Fruit fly (Drosophila melanogaster) whole organism, embryonic: ENCODE data around the gene Vps52.
A peak's percentile ranks its signal among the peaks of the same experiment; 100 is the strongest.

Source experiments
- Antp ChIP-seq: fragments of 200-800 bp; sonication (Bioruptor generic); optimal IDR thresholded peaks from 3 replicates; lab custom pipeline; 2016; ENCODE audit warnings: missing biosample characterization, missing genetic modification characterization
- CG1024 ChIP-seq: fragments of 200-800 bp; sonication (Bioruptor generic); IDR thresholded peaks from 2 replicates; pipeline ENCODE4 v1.3.6; 2022; ENCODE audit warnings: missing biosample characterization, missing genetic modification characterization
- CG10274 ChIP-seq: fragments of 200-800 bp; sonication (Bioruptor generic); optimal IDR thresholded peaks from 3 replicates; lab custom pipeline; 2017; ENCODE audit warnings: missing biosample characterization, mild to moderate bottlenecking, missing genetic modification characterization
- CG10321 ChIP-seq: fragments of 200-800 bp; sonication (Bioruptor generic); IDR thresholded peaks from 2 replicates; pipeline ENCODE4 v1.3.6; 2022; ENCODE audit warnings: missing biosample characterization, missing genetic modification characterization
- CG10366 ChIP-seq: fragments of 200-800 bp; sonication (Bioruptor generic); IDR thresholded peaks from 2 replicates; pipeline ENCODE4 v1.3.6; 2022; ENCODE audit warnings: missing biosample characterization, missing genetic modification characterization
- CG12299 ChIP-seq: fragments of 200-800 bp; sonication (Bioruptor generic); optimal IDR thresholded peaks from 2 replicates; lab custom pipeline; 2018; ENCODE audit warnings: missing biosample characterization, mild to moderate bottlenecking, missing genetic modification characterization
- CG12659 ChIP-seq: fragments of 200-800 bp; sonication (Bioruptor generic); optimal IDR thresholded peaks from 3 replicates; lab custom pipeline; 2017; ENCODE audit warnings: mild to moderate bottlenecking, missing biosample characterization, missing genetic modification reagents, missing genetic modification characterization
- CG13296 ChIP-seq: fragments of 200-800 bp; sonication (Bioruptor generic); optimal IDR thresholded peaks from 3 replicates; lab custom pipeline; 2018; ENCODE audit warnings: missing biosample characterization, mild to moderate bottlenecking, missing genetic modification characterization
- CG13775 ChIP-seq: fragments of 200-800 bp; sonication (Bioruptor generic); optimal IDR thresholded peaks from 3 replicates; lab custom pipeline; 2017; ENCODE audit warnings: missing biosample characterization, mild to moderate bottlenecking, missing genetic modification characterization
- CG13894 ChIP-seq: fragments of 200-800 bp; sonication (Bioruptor generic); optimal IDR thresholded peaks from 3 replicates; lab custom pipeline; 2018; ENCODE audit warnings: missing biosample characterization, mild to moderate bottlenecking, missing genetic modification characterization, moderate library complexity
- CG15073 ChIP-seq: fragments of 200-800 bp; sonication (Bioruptor generic); optimal IDR thresholded peaks from 2 replicates; lab custom pipeline; 2016; ENCODE audit warnings: missing biosample characterization, missing genetic modification characterization
- CG17186 ChIP-seq: fragments of 200-800 bp; sonication (Bioruptor generic); optimal IDR thresholded peaks from 3 replicates; lab custom pipeline; 2017; ENCODE audit warnings: missing biosample characterization, missing genetic modification reagents, missing genetic modification characterization
- CG17568 ChIP-seq: fragments of 200-800 bp; sonication (Bioruptor generic); optimal IDR thresholded peaks from 2 replicates; lab custom pipeline; 2018; ENCODE audit warnings: missing biosample characterization, mild to moderate bottlenecking, missing genetic modification characterization, moderate library complexity
- CG17829 ChIP-seq: fragments of 200-800 bp; optimal IDR thresholded peaks from 2 replicates; lab custom pipeline; 2019; ENCODE audit warnings: missing biosample characterization, mild to moderate bottlenecking, missing genetic modification characterization, moderate library complexity
- CG2712 ChIP-seq: fragments of 200-800 bp; optimal IDR thresholded peaks from 3 replicates; lab custom pipeline; 2019; ENCODE audit warnings: missing biosample characterization, mild to moderate bottlenecking, missing genetic modification characterization, moderate library complexity
- CG4328 ChIP-seq: fragments of 200-800 bp; sonication (Bioruptor generic); optimal IDR thresholded peaks from 3 replicates; lab custom pipeline; 2017; ENCODE audit warnings: missing biosample characterization, missing genetic modification reagents, missing genetic modification characterization
- CG4730 ChIP-seq: fragments of 200-800 bp; sonication (Bioruptor generic); IDR thresholded peaks from 2 replicates; pipeline ENCODE4 v1.3.6; 2022; ENCODE audit warnings: missing biosample characterization, missing genetic modification characterization
- CG6175 ChIP-seq: fragments of 200-800 bp; sonication (Bioruptor generic); IDR thresholded peaks from 3 replicates; pipeline ENCODE4 v1.3.6; 2022; ENCODE audit warnings: missing biosample characterization, missing genetic modification characterization
- CG7786 ChIP-seq: fragments of 200-800 bp; sonication (Bioruptor generic); optimal IDR thresholded peaks from 2 replicates; lab custom pipeline; 2016; ENCODE audit warnings: missing biosample characterization, missing genetic modification characterization
- CG8388 ChIP-seq: fragments of 200-800 bp; sonication (Bioruptor generic); optimal IDR thresholded peaks from 2 replicates; lab custom pipeline; 2019; ENCODE audit warnings: missing biosample characterization, mild to moderate bottlenecking, missing genetic modification characterization, moderate library complexity
- CG9797 ChIP-seq: fragments of 200-800 bp; sonication (Bioruptor generic); optimal IDR thresholded peaks from 3 replicates; lab custom pipeline; 2018; ENCODE audit warnings: missing biosample characterization, mild to moderate bottlenecking, missing genetic modification characterization
- CHES-1-like ChIP-seq: fragments of 200-800 bp; sonication (Bioruptor generic); optimal IDR thresholded peaks from 2 replicates; lab custom pipeline; 2016; ENCODE audit warnings: missing biosample characterization, missing genetic modification characterization
- D19A ChIP-seq: fragments of 200-800 bp; optimal IDR thresholded peaks from 3 replicates; lab custom pipeline; 2019; ENCODE audit warnings: missing biosample characterization, mild to moderate bottlenecking, missing genetic modification characterization, moderate library complexity
- Dek ChIP-seq: fragments of 200-800 bp; sonication (Bioruptor generic); optimal IDR thresholded peaks from 3 replicates; lab custom pipeline; 2019; ENCODE audit warnings: missing biosample characterization, mild to moderate bottlenecking, missing genetic modification characterization, moderate library complexity
- Dp ChIP-seq: fragments of 200-800 bp; sonication (Bioruptor generic); optimal IDR thresholded peaks from 2 replicates; lab custom pipeline; 2018; ENCODE audit warnings: missing biosample characterization, mild to moderate bottlenecking, missing genetic modification characterization, moderate library complexity
- E2f2 ChIP-seq: fragments of 200-800 bp; sonication (Bioruptor generic); IDR thresholded peaks from 2 replicates; pipeline ENCODE4 v1.3.6; 2022; ENCODE audit warnings: missing biosample characterization, missing genetic modification characterization
- Fer2 ChIP-seq: fragments of 200-800 bp; sonication (Bioruptor generic); optimal IDR thresholded peaks from 2 replicates; lab custom pipeline; 2018; ENCODE audit warnings: missing biosample characterization, mild to moderate bottlenecking, missing genetic modification characterization, moderate library complexity
- HLH54F ChIP-seq: fragments of 200-800 bp; sonication (Bioruptor generic); optimal IDR thresholded peaks from 3 replicates; lab custom pipeline; 2016; ENCODE audit warnings: missing biosample characterization, missing genetic modification characterization
- Hmx ChIP-seq: fragments of 200-800 bp; sonication (Bioruptor generic); optimal IDR thresholded peaks from 2 replicates; lab custom pipeline; 2016; ENCODE audit warnings: missing biosample characterization, missing genetic modification characterization
- Hr51 ChIP-seq, 2 experiments: fragments of 200-800 bp; sonication (Bioruptor generic); optimal IDR thresholded peaks; 2 replicates in 1 of 2; 3 replicates in 1 of 2; lab custom pipeline; 2016 to 2018; ENCODE audit warnings: missing biosample characterization in 2 of 2, missing genetic modification characterization in 2 of 2, mild to moderate bottlenecking in 1 of 2, moderate library complexity in 1 of 2
- Hr78 ChIP-seq, 2 experiments: fragments of 200-800 bp in 1 of 2; fragments of >200 bp in 1 of 2; sonication (Bioruptor generic) in 1 of 2; optimal IDR thresholded peaks; 2 replicates each; lab custom pipeline; 2017 to 2019; ENCODE audit warnings: missing biosample characterization in 2 of 2, missing genetic modification characterization in 2 of 2, mild to moderate bottlenecking in 1 of 2, moderate library complexity in 1 of 2
- Nf-YB ChIP-seq: fragments of 200-800 bp; sonication (Bioruptor generic); optimal IDR thresholded peaks from 3 replicates; lab custom pipeline; 2019; ENCODE audit warnings: missing biosample characterization, mild to moderate bottlenecking, missing genetic modification characterization, moderate library complexity
- NfI ChIP-seq: fragments of 200-800 bp; sonication (Bioruptor generic); optimal IDR thresholded peaks from 3 replicates; lab custom pipeline; 2018; ENCODE audit warnings: missing biosample characterization, mild to moderate bottlenecking, missing genetic modification characterization, moderate library complexity
- Poxn ChIP-seq: fragments of 200-800 bp; sonication (Bioruptor generic); IDR thresholded peaks from 2 replicates; pipeline ENCODE4 v1.3.6; 2022; ENCODE audit warnings: missing biosample characterization, missing genetic modification characterization
- Scr ChIP-seq: fragments of 200-800 bp; sonication (Bioruptor generic); IDR thresholded peaks from 2 replicates; pipeline ENCODE4 v1.3.6; 2022; ENCODE audit warnings: missing biosample characterization, missing genetic modification characterization; ENCODE audit not compliant: partially characterized antibody
- Usf ChIP-seq: fragments of 200-800 bp; sonication (Bioruptor generic); optimal IDR thresholded peaks from 2 replicates; lab custom pipeline; 2017; ENCODE audit warnings: missing genotype, missing biosample characterization, missing genetic modification characterization
- Xbp1 ChIP-seq: fragments of 200-800 bp; sonication (Bioruptor generic); optimal IDR thresholded peaks from 3 replicates; lab custom pipeline; 2016; ENCODE audit warnings: missing biosample characterization, mild to moderate bottlenecking, missing genetic modification characterization
- bsh ChIP-seq, 2 experiments: fragments of 200-800 bp; sonication (Bioruptor generic); optimal IDR thresholded peaks; 2 replicates each; lab custom pipeline; 2017 to 2018; ENCODE audit warnings: mild to moderate bottlenecking in 2 of 2, missing biosample characterization in 2 of 2, missing genetic modification characterization in 2 of 2, moderate library complexity in 1 of 2
- chm ChIP-seq: fragments of 200-800 bp; sonication (Bioruptor generic); IDR thresholded peaks from 2 replicates; pipeline ENCODE4 v1.3.6; 2022; ENCODE audit warnings: missing biosample characterization, missing genetic modification characterization
- dmrt99B ChIP-seq: fragments of 200-800 bp; sonication (Bioruptor generic); optimal IDR thresholded peaks from 2 replicates; lab custom pipeline; 2018; ENCODE audit warnings: missing biosample characterization, mild to moderate bottlenecking, missing genetic modification characterization, moderate library complexity
- emc ChIP-seq: fragments of 200-800 bp; sonication (Bioruptor generic); optimal IDR thresholded peaks from 2 replicates; lab custom pipeline; 2016; ENCODE audit warnings: missing biosample characterization, missing genetic modification characterization
- lmd ChIP-seq: fragments of 200-800 bp; sonication (Bioruptor generic); IDR thresholded peaks from 2 replicates; pipeline ENCODE4 v1.3.6; 2022; ENCODE audit warnings: missing biosample characterization, missing genetic modification characterization
- lola ChIP-seq, 3 experiments: fragments of >200 bp in 2 of 3; fragments of 200-800 bp in 1 of 3; sonication (Bioruptor generic) in 1 of 3; optimal IDR thresholded peaks; 2 replicates each; lab custom pipeline; 2017 to 2019; ENCODE audit warnings: missing biosample characterization in 3 of 3, missing genetic modification characterization in 3 of 3, mild to moderate bottlenecking in 1 of 3, moderate library complexity in 1 of 3
- pb ChIP-seq: fragments of 200-800 bp; sonication (Bioruptor generic); optimal IDR thresholded peaks from 3 replicates; lab custom pipeline; 2016; ENCODE audit warnings: missing biosample characterization, missing genetic modification characterization
- scrt ChIP-seq: fragments of 200-800 bp; sonication (Bioruptor generic); optimal IDR thresholded peaks from 2 replicates; lab custom pipeline; 2018; ENCODE audit warnings: missing biosample characterization, mild to moderate bottlenecking, missing genetic modification characterization, moderate library complexity
- sqz ChIP-seq: fragments of 200-800 bp; sonication (Bioruptor generic); optimal IDR thresholded peaks from 3 replicates; lab custom pipeline; 2018; ENCODE audit warnings: missing biosample characterization, mild to moderate bottlenecking, missing genetic modification characterization
- tna ChIP-seq: fragments of 200-800 bp; sonication (Bioruptor generic); IDR thresholded peaks from 2 replicates; pipeline ENCODE4 v1.3.6; 2022; ENCODE audit warnings: missing biosample characterization, missing genetic modification characterization; ENCODE audit not compliant: partially characterized antibody
- toy ChIP-seq: fragments of 200-800 bp; sonication (Bioruptor generic); IDR thresholded peaks from 2 replicates; pipeline ENCODE4 v1.3.6; 2022; ENCODE audit warnings: missing biosample characterization, missing genetic modification characterization
- trh ChIP-seq: fragments of 200-800 bp; sonication (Bioruptor generic); optimal IDR thresholded peaks from 2 replicates; lab custom pipeline; 2016; ENCODE audit warnings: missing biosample characterization, missing genetic modification characterization

The Vps52 gene

dm6 chr2L:5519846-5520384 lies 3.8 kb downstream of the Vps52 start, which contains the start of the genes CG7382 and cl (continued):
- TF ChIP-seq CG13775 (GFP tag; lab: Kevin White, UChicago) (peak; percentile 47), CG10321 (GFP tag; lab: Robert Waterston, UW) (no peak), CG2712 (tag; lab: Kevin White, UChicago) (peak; percentile 62), tna (GFP tag; lab: Robert Waterston, UW) (no peak), scrt (no peak), CG4328 (GFP tag; lab: Kevin White, UChicago) (peak; percentile 18), CG12659 (peak; percentile 71), CG17186 (GFP tag; lab: Kevin White, UChicago) (peak; percentile 20), D19A (tag; lab: Kevin White, UChicago) (peak; percentile 30), E2f2 (peak; percentile 22; the same call in 1 of the 2 replicates), CG4730 (GFP tag; lab: Robert Waterston, UW) (no peak), CHES-1-like (GFP tag; lab: Kevin White, UChicago) (no peak), emc (GFP tag; lab: Kevin White, UChicago) (no peak), Hmx (GFP tag; lab: Kevin White, UChicago) (no peak), NfI (GFP tag; lab: Kevin White, UChicago) (peak; percentile 43), chm (GFP tag; lab: Robert Waterston, UW) (0 out of 2 replicates have a peak, but pooled peaks have one; percentile 33), CG10274 (no peak), CG7786 (no peak), CG15073 (no peak), dmrt99B (tag; lab: Kevin White, UChicago) (peak; percentile 34), CG8388 (no peak), Dp (GFP tag; lab: Kevin White, UChicago) (peak; percentile 4), CG10366 (GFP tag; lab: Robert Waterston, UW) (no peak), CG17829 (tag; lab: Kevin White, UChicago) (peak; percentile 72), Scr (no peak), CG17568 (GFP tag; lab: Kevin White, UChicago) (no peak), toy (GFP tag; lab: Robert Waterston, UW) (no peak), Nf-YB (GFP tag; lab: Kevin White, UChicago) (peak; percentile 15), CG6175 (GFP tag; lab: Robert Waterston, UW) (no peak), Poxn (GFP tag; lab: Robert Waterston, UW) (no peak), CG9797 (GFP tag; lab: Kevin White, UChicago) (peak; percentile 31), Antp (peak; percentile 9), HLH54F (peak; percentile 31), sqz (GFP tag; lab: Kevin White, UChicago) (peak; percentile 65), CG12299 (tag; lab: Kevin White, UChicago) (peak; percentile 7), Hr78 (GFP tag; optimal IDR thresholded peaks at IDR 0.05; lab: Kevin White, UChicago) (no peak), lmd (GFP tag; lab: Robert Waterston, UW) (peak; percentile 33; the same call in 1 of the 2 replicates), CG1024 (no peak), CG13894 (peak; percentile 41), Usf (no peak), trh (GFP tag; lab: Kevin White, UChicago) (no peak), Xbp1 (peak; percentile 60), pb (GFP tag; lab: Kevin White, UChicago) (no peak), lola (GFP tag; optimal IDR thresholded peaks at IDR 0.05; lab: Kevin White, UChicago) (peak in 1 of 3 experiments; percentile 54), CG13296 (GFP tag; lab: Kevin White, UChicago) (no peak), Fer2 (tag; lab: Kevin White, UChicago) (peak; percentile 9), Hr51 (GFP tag; optimal IDR thresholded peaks at IDR 0.05; lab: Kevin White, UChicago) (peak in 1 of 2 experiments; percentile 54), Dek (tag; lab: Kevin White, UChicago) (peak; percentile 35), bsh (GFP tag; optimal IDR thresholded peaks at IDR 0.05; lab: Kevin White, UChicago) (no peak)
